Fruit fly (Drosophila melanogaster): ENCODE data around the gene Nepl19.

- no peak for TF ChIP-seq CTCF (optimal IDR thresholded peaks at IDR 0.05)
- TF ChIP-seq CG8478 (optimal IDR thresholded peaks at IDR 0.05), result no peak
These were observed at the start of gene Nepl19, which contains the start of gene Nepl20 for dm6 chr3R:28880066-28880842.

Data from S2 (cell line).